Worm (Caenorhabditis elegans) whole organism, L3 larva: ENCODE results near the gene nhr-155.

ENCODE experiments used
- ceh-28 ChIP-seq: fragments of 150-350 bp; optimal IDR thresholded peaks from 2 replicates; lab custom pipeline; 2014; ENCODE audit warnings: missing biosample characterization, missing genetic modification reagents, missing genetic modification characterization
- jun-1 ChIP-seq: fragments of 150-350 bp; optimal IDR thresholded peaks from 2 replicates; lab custom pipeline; 2014; ENCODE audit warnings: missing biosample characterization, missing genetic modification reagents, missing genetic modification characterization
- pha-4 ChIP-seq: fragments of 150-350 bp; optimal IDR thresholded peaks from 2 replicates; lab custom pipeline; 2014; ENCODE audit warnings: missing biosample characterization, missing genetic modification reagents, missing genetic modification characterization

DNA sequence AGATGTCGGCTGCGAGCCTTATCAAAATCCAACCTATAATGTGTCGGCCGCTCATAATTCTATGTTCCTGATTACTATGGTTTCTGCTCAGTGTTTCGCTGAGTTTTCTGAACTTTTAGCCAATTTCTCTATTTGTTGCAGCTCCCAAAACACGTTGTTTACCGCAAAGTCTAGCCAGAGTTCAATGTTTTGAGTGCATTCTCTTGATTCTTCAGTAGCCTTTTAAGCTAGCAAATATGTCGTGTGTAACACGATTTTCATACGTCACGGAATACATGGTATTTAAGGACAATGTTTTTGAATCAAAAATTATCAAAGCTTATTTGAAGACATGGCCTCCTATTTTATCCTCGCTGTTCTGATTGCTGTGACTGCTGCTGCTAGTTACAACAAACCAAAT is 34.1 kb upstream of the nhr-155 start, which contains the start of gene srlf-19:
- TF ChIP-seq pha-4 (tag; lab: Kevin White, UChicago) = no peak
- no peak for TF ChIP-seq ceh-28 (tag; lab: Kevin White, UChicago)
- TF ChIP-seq jun-1 (tag; lab: Kevin White, UChicago) = no peak
